Worm (Caenorhabditis elegans): ENCODE data around the gene F36H9.7.

Gene F36H9.7

ce11 chrV:1804645-1805559, 30.2 kb upstream of the F36H9.7 start, which contains the start of the genes hsp-16.2 and hsp-16.41 (continued):
- TF ChIP-seq zag-1 (tag; optimal IDR thresholded peaks at IDR 0.05) (no peak), unc-62 (GFP tag; optimal IDR thresholded peaks at IDR 0.05) (no peak), C04F5.9 (tag; optimal IDR thresholded peaks at IDR 0.05) (no peak), unc-130 (tag; optimal IDR thresholded peaks at IDR 0.05) (no peak), lin-13 (GFP tag; optimal IDR thresholded peaks at IDR 0.05) (no peak), swsn-7 (tag; optimal IDR thresholded peaks at IDR 0.05) (peak; percentile 80), unc-86 (tag; optimal IDR thresholded peaks at IDR 0.05) (peak; percentile 67), nhr-85 (tag) (peak; percentile 45), elt-3 (tag; optimal IDR thresholded peaks at IDR 0.05) (peak in 1 of 6 experiments; percentile 2), nhr-71 (tag; optimal IDR thresholded peaks at IDR 0.05) (peak; percentile 79), alr-1 (tag; optimal IDR thresholded peaks at IDR 0.05; ENCODE audit: borderline replicate concordance) (no peak), mef-2 (tag; optimal IDR thresholded peaks at IDR 0.05) (peak; percentile 63), rnt-1 (tag; optimal IDR thresholded peaks at IDR 0.05) (peak; percentile 29), hlh-17 (GFP tag; optimal IDR thresholded peaks at IDR 0.05; ENCODE audit: borderline replicate concordance) (no peak), pax-3 (tag; optimal IDR thresholded peaks at IDR 0.05) (peak; percentile 42), skn-1 (tag; optimal IDR thresholded peaks at IDR 0.05) (peak; percentile 31), nhr-19 (GFP tag; conservative IDR thresholded peaks at IDR 0.05) (peak; percentile 55), grh-1 (GFP tag; IDR thresholded peaks at IDR 0.05) (no peak), ceh-88 (GFP tag; IDR thresholded peaks at IDR 0.05) (no peak), C16A3.4 (tag; optimal IDR thresholded peaks at IDR 0.05) (no peak), zip-4 (GFP tag; optimal IDR thresholded peaks at IDR 0.05) (no peak), vab-15 (tag; optimal IDR thresholded peaks at IDR 0.05) (no peak), Y116A8C.19 (tag; optimal IDR thresholded peaks at IDR 0.05; ENCODE audit: borderline replicate concordance) (no peak), nhr-77 (tag; optimal IDR thresholded peaks at IDR 0.05) (no peak), dpl-1 (GFP tag; optimal IDR thresholded peaks at IDR 0.05) (peak in 2 of 3 experiments; percentile 30 to 50), efl-3 (GFP tag; optimal IDR thresholded peaks at IDR 0.05) (no peak), lin-15B (tag; optimal IDR thresholded peaks at IDR 0.05) (no peak), nhr-84 (tag; optimal IDR thresholded peaks at IDR 0.05) (no peak), snpc-4 (tag; optimal IDR thresholded peaks at IDR 0.05) (no peak), nhr-20 (tag; optimal IDR thresholded peaks at IDR 0.05) (peak; percentile 73), unc-98 (GFP tag; IDR thresholded peaks at IDR 0.05) (no peak), ztf-11 (tag; optimal IDR thresholded peaks at IDR 0.05) (peak in 1 of 2 experiments; percentile 48), ets-5 (GFP tag; IDR thresholded peaks at IDR 0.05) (no peak)

ce11 chrV:1804034-1804542, 29.4 kb upstream of the F36H9.7 start:
- TF ChIP-seq dpl-1 (GFP tag; optimal IDR thresholded peaks at IDR 0.05) (peak in 1 of 3 experiments; percentile 5), unc-62 (GFP tag; optimal IDR thresholded peaks at IDR 0.05) (no peak), nhr-76 (tag; optimal IDR thresholded peaks at IDR 0.05) (no peak), skn-1 (tag; optimal IDR thresholded peaks at IDR 0.05) (peak; percentile 59), mep-1 (tag; optimal IDR thresholded peaks at IDR 0.05) (peak; percentile 81)

ce11 chrV:1803043-1803442, 28.3 kb upstream of the F36H9.7 start, which contains the start of gene srt-41:
Gene srt-41 (minus strand): TSS chrV:1803143.
- peak; percentile 14 for TF ChIP-seq pax-3 (tag; optimal IDR thresholded peaks at IDR 0.05)
- no peak for TF ChIP-seq nhr-19 (GFP tag; conservative IDR thresholded peaks at IDR 0.05)

ce11 chrV:1797900-1798299, 23.2 kb upstream of the F36H9.7 start, which contains the start of gene F36H9.10:
Gene F36H9.10 (plus strand): TSS chrV:1798200.
- TF ChIP-seq dsc-1 (tag; optimal IDR thresholded peaks at IDR 0.05) (no peak), lin-15B (tag; optimal IDR thresholded peaks at IDR 0.05) (no peak), hpl-2 (GFP tag; optimal IDR thresholded peaks at IDR 0.05) (no peak), nhr-28 (tag; optimal IDR thresholded peaks at IDR 0.05) (no peak), mdl-1 (tag; optimal IDR thresholded peaks at IDR 0.05) (no peak), hlh-4 (tag; optimal IDR thresholded peaks at IDR 0.05) (no peak), lin-39 (tag; optimal IDR thresholded peaks at IDR 0.05) (no peak), unc-98 (GFP tag; IDR thresholded peaks at IDR 0.05) (no peak)
